Fruit fly (Drosophila melanogaster) whole organism, embryonic: Measurements from ENCODE around the gene CG14668.

ENCODE experiments used
- BtbVII ChIP-seq: fragments of 200-800 bp; sonication (Bioruptor generic); optimal IDR thresholded peaks from 3 replicates; lab custom pipeline; 2017; ENCODE audit warnings: missing biosample characterization, mild to moderate bottlenecking, missing genetic modification characterization
- CG10654 ChIP-seq: fragments of 200-800 bp; sonication (Bioruptor generic); optimal IDR thresholded peaks from 2 replicates; lab custom pipeline; 2016; ENCODE audit warnings: missing biosample characterization, missing genetic modification characterization
- CG11398 ChIP-seq: fragments of 200-800 bp; sonication (Bioruptor generic); optimal IDR thresholded peaks from 2 replicates; lab custom pipeline; 2016; ENCODE audit warnings: missing biosample characterization, missing genetic modification characterization
- CG11456 ChIP-seq: fragments of 200-800 bp; sonication (Bioruptor generic); IDR thresholded peaks from 3 replicates; pipeline ENCODE4 v1.3.6; 2022; ENCODE audit warnings: missing biosample characterization, missing genetic modification characterization
- CG12071 ChIP-seq: fragments of 200-800 bp; sonication (Bioruptor generic); optimal IDR thresholded peaks from 3 replicates; lab custom pipeline; 2018; ENCODE audit warnings: missing biosample characterization, mild to moderate bottlenecking, missing genetic modification characterization
- CG15479 ChIP-seq: fragments of 200-800 bp; sonication (Bioruptor generic); optimal IDR thresholded peaks from 3 replicates; lab custom pipeline; 2019; ENCODE audit warnings: missing biosample characterization, mild to moderate bottlenecking, missing genetic modification characterization, moderate library complexity
- CG17359 ChIP-seq: fragments of 200-800 bp; sonication (Bioruptor generic); optimal IDR thresholded peaks from 3 replicates; lab custom pipeline; 2018; ENCODE audit warnings: missing biosample characterization, mild to moderate bottlenecking, missing genetic modification characterization, moderate library complexity
- CG17829 ChIP-seq: fragments of 200-800 bp; optimal IDR thresholded peaks from 2 replicates; lab custom pipeline; 2019; ENCODE audit warnings: missing biosample characterization, mild to moderate bottlenecking, missing genetic modification characterization, moderate library complexity
- CG18619 ChIP-seq: fragments of 200-800 bp; sonication (Bioruptor generic); optimal IDR thresholded peaks from 3 replicates; lab custom pipeline; 2017; ENCODE audit warnings: missing biosample characterization, mild to moderate bottlenecking, missing genetic modification characterization
- CG2678 ChIP-seq: fragments of 200-800 bp; sonication (Bioruptor generic); optimal IDR thresholded peaks from 3 replicates; lab custom pipeline; 2019; ENCODE audit warnings: missing biosample characterization, mild to moderate bottlenecking, missing genetic modification characterization, moderate library complexity
- CG3065 ChIP-seq: fragments of 200-800 bp; sonication (Bioruptor generic); optimal IDR thresholded peaks from 2 replicates; lab custom pipeline; 2016; ENCODE audit warnings: missing biosample characterization, missing genetic modification characterization
- CG4282 ChIP-seq: fragments of 200-800 bp; sonication (Bioruptor generic); optimal IDR thresholded peaks from 2 replicates; lab custom pipeline; 2016; ENCODE audit warnings: missing biosample characterization, missing genetic modification characterization
- CG4404 ChIP-seq: fragments of 200-800 bp; sonication (Bioruptor generic); IDR thresholded peaks from 2 replicates; pipeline ENCODE4 v1.3.6; 2022; ENCODE audit warnings: missing biosample characterization, missing genetic modification characterization
- CG7745 ChIP-seq: fragments of 200-800 bp; sonication (Bioruptor generic); optimal IDR thresholded peaks from 2 replicates; lab custom pipeline; 2018; ENCODE audit warnings: missing biosample characterization, mild to moderate bottlenecking, missing genetic modification characterization, moderate library complexity
- CG7928 ChIP-seq: fragments of 200-800 bp; sonication (Bioruptor generic); optimal IDR thresholded peaks from 2 replicates; lab custom pipeline; 2017; ENCODE audit warnings: missing biosample characterization, mild to moderate bottlenecking, missing genetic modification characterization
- CG8290 ChIP-seq, 3 experiments: fragments of 200-800 bp; sonication (Bioruptor generic); optimal IDR thresholded peaks; 2 replicates each; lab custom pipeline; 2016 to 2019; ENCODE audit warnings: missing biosample characterization in 3 of 3, missing genetic modification characterization in 3 of 3, mild to moderate bottlenecking in 2 of 3, moderate library complexity in 1 of 3
- CG8359 ChIP-seq: fragments of 200-800 bp; sonication (Bioruptor generic); optimal IDR thresholded peaks from 2 replicates; lab custom pipeline; 2017; ENCODE audit warnings: missing biosample characterization, mild to moderate bottlenecking, missing genetic modification characterization, borderline replicate concordance
- CG9932 ChIP-seq: fragments of 200-800 bp; sonication (Bioruptor generic); IDR thresholded peaks from 2 replicates; pipeline ENCODE4 v1.3.6; 2022; ENCODE audit warnings: missing biosample characterization, missing genetic modification characterization
- Eip74EF ChIP-seq, 2 experiments: fragments of 200-800 bp in 1 of 2; fragments of >200 bp in 1 of 2; sonication (Bioruptor generic) in 1 of 2; optimal IDR thresholded peaks; 2 replicates each; lab custom pipeline; 2017 to 2019; ENCODE audit warnings: missing biosample characterization in 2 of 2, missing genetic modification characterization in 2 of 2, mild to moderate bottlenecking in 1 of 2, moderate library complexity in 1 of 2
- Ets97D ChIP-seq: fragments of 200-800 bp; sonication (Bioruptor generic); optimal IDR thresholded peaks from 3 replicates; lab custom pipeline; 2016; ENCODE audit warnings: missing biosample characterization, missing genetic modification characterization
- Fer3 ChIP-seq: fragments of 200-800 bp; sonication (Bioruptor generic); optimal IDR thresholded peaks from 2 replicates; lab custom pipeline; 2018; ENCODE audit warnings: missing biosample characterization, mild to moderate bottlenecking, missing genetic modification characterization, moderate library complexity
- GATAe ChIP-seq: fragments of 200-800 bp; sonication (Bioruptor generic); conservative IDR thresholded peaks from 2 replicates; pipeline ENCODE4 v1.3.6; 2022; ENCODE audit warnings: missing biosample characterization, missing genetic modification characterization
- Hsf ChIP-seq: fragments of 200-800 bp; sonication (Bioruptor generic); optimal IDR thresholded peaks from 3 replicates; lab custom pipeline; 2016; ENCODE audit warnings: missing biosample characterization, missing genetic modification characterization
- Lhr ChIP-seq: fragments of 200-800 bp; sonication (Bioruptor generic); optimal IDR thresholded peaks from 3 replicates; lab custom pipeline; 2017; ENCODE audit warnings: mild to moderate bottlenecking, missing biosample characterization, missing genetic modification reagents, missing genetic modification characterization
- MTF-1 ChIP-seq: fragments of 200-800 bp; sonication (Bioruptor generic); optimal IDR thresholded peaks from 2 replicates; lab custom pipeline; 2018; ENCODE audit warnings: missing biosample characterization, mild to moderate bottlenecking, missing genetic modification characterization, borderline replicate concordance
- Mad ChIP-seq: fragments of 200-800 bp; sonication (Bioruptor generic); optimal IDR thresholded peaks from 2 replicates; lab custom pipeline; 2016; ENCODE audit warnings: missing biosample characterization, missing genetic modification characterization
- Optix ChIP-seq: fragments of 200-800 bp; sonication (Bioruptor generic); IDR thresholded peaks from 3 replicates; pipeline ENCODE4 v1.3.6; 2022; ENCODE audit warnings: missing biosample characterization, missing genetic modification characterization
- Sox100B ChIP-seq: fragments of 200-800 bp; sonication (Bioruptor generic); optimal IDR thresholded peaks from 3 replicates; lab custom pipeline; 2018; ENCODE audit warnings: missing biosample characterization, mild to moderate bottlenecking, missing genetic modification characterization
- Xrp1 ChIP-seq: fragments of 200-800 bp; sonication (Bioruptor generic); IDR thresholded peaks from 2 replicates; pipeline ENCODE4 v1.3.6; 2022; ENCODE audit warnings: missing biosample characterization, missing genetic modification characterization
- ash1 ChIP-seq: fragments of 200-800 bp; sonication (Bioruptor generic); optimal IDR thresholded peaks from 2 replicates; lab custom pipeline; 2018; ENCODE audit warnings: missing biosample characterization, mild to moderate bottlenecking, missing genetic modification characterization
- btn ChIP-seq: fragments of 200-800 bp; sonication (Bioruptor generic); optimal IDR thresholded peaks from 2 replicates; lab custom pipeline; 2016; ENCODE audit warnings: missing biosample characterization, missing genetic modification characterization
- caup ChIP-seq: fragments of 200-800 bp; sonication (Bioruptor generic); optimal IDR thresholded peaks from 3 replicates; lab custom pipeline; 2017; ENCODE audit warnings: missing biosample characterization, mild to moderate bottlenecking, missing genetic modification characterization, moderate library complexity; ENCODE audit not compliant: severe bottlenecking
- crc ChIP-seq: fragments of 200-800 bp; sonication (Bioruptor generic); optimal IDR thresholded peaks from 2 replicates; lab custom pipeline; 2016; ENCODE audit warnings: missing biosample characterization, missing genetic modification characterization
- dmrt11E ChIP-seq: fragments of 200-800 bp; sonication (Bioruptor generic); optimal IDR thresholded peaks from 3 replicates; lab custom pipeline; 2018; ENCODE audit warnings: missing biosample characterization, mild to moderate bottlenecking, missing genetic modification characterization, moderate library complexity
- fd102C ChIP-seq: fragments of 200-800 bp; sonication (Bioruptor generic); optimal IDR thresholded peaks from 2 replicates; lab custom pipeline; 2018; ENCODE audit warnings: missing biosample characterization, mild to moderate bottlenecking, missing genetic modification characterization, moderate library complexity
- fd64A ChIP-seq: fragments of 200-800 bp; sonication (Bioruptor generic); optimal IDR thresholded peaks from 3 replicates; lab custom pipeline; 2018; ENCODE audit warnings: missing biosample characterization, mild to moderate bottlenecking, missing genetic modification characterization
- hth ChIP-seq: fragments of >200 bp; optimal IDR thresholded peaks from 2 replicates; lab custom pipeline; 2017; ENCODE audit warnings: inconsistent platforms
- klu ChIP-seq: fragments of 200-800 bp; sonication (Bioruptor generic); IDR thresholded peaks from 2 replicates; pipeline ENCODE4 v1.3.6; 2022; ENCODE audit warnings: missing biosample characterization, missing genetic modification characterization
- nerfin-1 ChIP-seq: fragments of 200-800 bp; sonication (Bioruptor generic); optimal IDR thresholded peaks from 3 replicates; lab custom pipeline; 2019; ENCODE audit warnings: missing biosample characterization, mild to moderate bottlenecking, missing genetic modification characterization, moderate library complexity
- nerfin-2 ChIP-seq: fragments of 200-800 bp; sonication (Bioruptor generic); IDR thresholded peaks from 2 replicates; pipeline ENCODE4 v1.3.6; 2022; ENCODE audit warnings: missing biosample characterization, missing genetic modification characterization; ENCODE audit not compliant: partially characterized antibody
- otp ChIP-seq: fragments of 200-800 bp; sonication (Bioruptor generic); IDR thresholded peaks from 3 replicates; pipeline ENCODE4, ENCODE4 v1.3.6; 2022; ENCODE audit warnings: missing biosample characterization, missing genetic modification characterization
- sima ChIP-seq: fragments of 200-800 bp; sonication (Bioruptor generic); optimal IDR thresholded peaks from 2 replicates; lab custom pipeline; 2016; ENCODE audit warnings: missing biosample characterization, missing genetic modification characterization
- sna ChIP-seq: fragments of 200-800 bp; sonication (Bioruptor generic); IDR thresholded peaks from 2 replicates; pipeline ENCODE4 v1.3.6; 2022; ENCODE audit warnings: missing biosample characterization, missing genetic modification characterization; ENCODE audit not compliant: partially characterized antibody
- tap ChIP-seq: fragments of 200-800 bp; optimal IDR thresholded peaks from 3 replicates; lab custom pipeline; 2019; ENCODE audit warnings: missing biosample characterization, mild to moderate bottlenecking, missing genetic modification characterization, moderate library complexity
- tx ChIP-seq: fragments of 200-800 bp; sonication (Bioruptor generic); optimal IDR thresholded peaks from 2 replicates; lab custom pipeline; 2016; ENCODE audit warnings: missing biosample characterization, missing genetic modification characterization
- wek ChIP-seq: fragments of 200-800 bp; sonication (Bioruptor generic); optimal IDR thresholded peaks from 3 replicates; lab custom pipeline; 2018; ENCODE audit warnings: missing biosample characterization, mild to moderate bottlenecking, missing genetic modification characterization, moderate library complexity
- wor ChIP-seq: fragments of 200-800 bp; sonication (Bioruptor generic); IDR thresholded peaks from 2 replicates; pipeline ENCODE4 v1.3.6; 2022; ENCODE audit warnings: missing biosample characterization, missing genetic modification characterization
- zfh1 ChIP-seq: fragments of 200-800 bp; sonication (Bioruptor generic); IDR thresholded peaks from 3 replicates; pipeline ENCODE4 v1.3.6; 2022; ENCODE audit warnings: missing biosample characterization, missing genetic modification characterization
- zfh2 ChIP-seq: fragments of 200-800 bp; sonication (Bioruptor generic); optimal IDR thresholded peaks from 2 replicates; lab custom pipeline; 2016; ENCODE audit warnings: missing biosample characterization, missing genetic modification characterization

Gene CG14668

DNA sequence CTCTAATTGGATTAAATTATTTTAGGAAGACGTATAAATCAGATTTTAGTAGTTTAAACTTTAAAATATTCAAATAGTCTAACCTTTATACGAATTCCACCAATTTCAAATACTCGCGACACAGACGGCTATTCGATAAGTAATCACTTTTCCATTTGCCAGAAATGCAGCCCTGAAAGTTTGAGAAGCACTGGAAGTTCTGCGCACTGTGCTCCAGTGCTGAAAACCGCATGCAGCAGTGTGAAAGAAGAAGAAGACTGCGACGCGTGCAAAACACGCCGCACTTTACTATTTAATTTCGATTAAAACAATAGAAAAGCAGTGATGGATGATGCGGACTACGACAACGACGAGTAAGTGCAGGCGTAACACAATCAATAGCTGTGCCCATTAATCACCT, 15.9 kb downstream of the CG14668 start, which contains the start of gene Polr2F (continued):
- TF ChIP-seq wor, result no peak
- TF ChIP-seq ash1 (GFP tag; lab: Kevin White, UChicago), result peak; percentile 73
- peak; percentile 76 for TF ChIP-seq CG3065 (GFP tag; lab: Kevin White, UChicago)
- peak; percentile 89 for TF ChIP-seq CG8290 (GFP tag; optimal IDR thresholded peaks at IDR 0.05; lab: Kevin White, UChicago)
- peak in 1 of 2 experiments; percentile 95 for TF ChIP-seq CG8290 (tag; optimal IDR thresholded peaks at IDR 0.05; lab: Kevin White, UChicago)
- TF ChIP-seq CG4282 (GFP tag; lab: Kevin White, UChicago), result peak; percentile 89
- TF ChIP-seq Fer3 (tag; lab: Kevin White, UChicago), result peak; percentile 77
- peak; percentile 89 for TF ChIP-seq MTF-1 (GFP tag; lab: Kevin White, UChicago)
- TF ChIP-seq CG17359 (tag; lab: Kevin White, UChicago), result peak; percentile 71
- TF ChIP-seq CG7928 (GFP tag; lab: Kevin White, UChicago), result peak; percentile 92
- peak; percentile 32 for TF ChIP-seq wek (GFP tag; lab: Kevin White, UChicago)
- peak; percentile 63 for TF ChIP-seq CG2678 (tag; lab: Kevin White, UChicago)
- TF ChIP-seq Eip74EF (GFP tag; optimal IDR thresholded peaks at IDR 0.05; lab: Kevin White, UChicago), result no peak
- peak; percentile 89 for TF ChIP-seq tx (GFP tag; lab: Kevin White, UChicago)
- TF ChIP-seq CG10654 (GFP tag; lab: Kevin White, UChicago), result peak; percentile 86
- peak; percentile 42 for TF ChIP-seq tap
- TF ChIP-seq caup (GFP tag; lab: Kevin White, UChicago), result peak; percentile 92
- TF ChIP-seq Hsf (GFP tag; lab: Kevin White, UChicago), result peak; percentile 92
- peak; percentile 26 for TF ChIP-seq btn (GFP tag; lab: Kevin White, UChicago)
- TF ChIP-seq CG17829 (tag; lab: Kevin White, UChicago), result peak; percentile 79
- peak; percentile 34; the same call in 1 of the 2 replicates for TF ChIP-seq GATAe (GFP tag; lab: Robert Waterston, UW)
- peak; percentile 96 for TF ChIP-seq Ets97D (GFP tag; lab: Kevin White, UChicago)
- TF ChIP-seq dmrt11E, result peak; percentile 65
- peak; percentile 51 for TF ChIP-seq CG4404 (GFP tag; lab: Robert Waterston, UW)
- TF ChIP-seq CG9932, result peak; percentile 98
- TF ChIP-seq fd64A (GFP tag; lab: Kevin White, UChicago), result no peak
- peak; percentile 37; the same call in 1 of the 3 replicates for TF ChIP-seq otp (GFP tag; lab: Robert Waterston, UW)
- TF ChIP-seq fd102C (GFP tag; lab: Kevin White, UChicago), result peak; percentile 9
- peak; percentile 78 for TF ChIP-seq crc (GFP tag; lab: Kevin White, UChicago)
- TF ChIP-seq CG12071 (GFP tag; lab: Kevin White, UChicago), result peak; percentile 54
- no peak for TF ChIP-seq Sox100B (GFP tag; lab: Kevin White, UChicago)
- TF ChIP-seq klu (GFP tag; lab: Robert Waterston, UW), result peak; percentile 71
- no peak for TF ChIP-seq CG8359 (GFP tag; lab: Kevin White, UChicago)
- peak; percentile 55 for TF ChIP-seq nerfin-1 (tag; lab: Kevin White, UChicago)
- TF ChIP-seq Lhr (GFP tag; lab: Kevin White, UChicago), result peak; percentile 84
- TF ChIP-seq CG11456 (GFP tag; lab: Robert Waterston, UW), result peak; percentile 93
- peak; percentile 81 for TF ChIP-seq zfh1 (GFP tag; lab: Robert Waterston, UW)
- TF ChIP-seq zfh2, result peak; percentile 97
- peak; percentile 73 for TF ChIP-seq CG18619
- peak; percentile 63 for TF ChIP-seq sima (GFP tag; lab: Kevin White, UChicago)
- TF ChIP-seq CG11398 (GFP tag; lab: Kevin White, UChicago), result peak; percentile 79
- TF ChIP-seq CG7745 (tag; lab: Kevin White, UChicago), result no peak
- TF ChIP-seq Mad, result peak; percentile 94
- TF ChIP-seq CG15479 (GFP tag; lab: Kevin White, UChicago), result no peak
- TF ChIP-seq BtbVII (GFP tag; lab: Kevin White, UChicago), result peak; percentile 48
- TF ChIP-seq Xrp1 (GFP tag; lab: Robert Waterston, UW), result peak; percentile 79
- no peak for TF ChIP-seq sna (GFP tag; lab: Robert Waterston, UW)
- no peak for TF ChIP-seq nerfin-2
- peak; percentile 58; the same call in 2 of the 3 replicates for TF ChIP-seq Optix (GFP tag; lab: Robert Waterston, UW)
- no peak for TF ChIP-seq hth
